Fruit fly (Drosophila melanogaster) whole organism, adult: ENCODE results near the gene CG13694.

Experiments
- CG14711 ChIP-seq: fragments of 200-800 bp; sonication (Bioruptor generic); optimal IDR thresholded peaks from 2 replicates; lab custom pipeline; 2018; ENCODE audit warnings: missing biosample characterization, mild to moderate bottlenecking, missing genetic modification characterization, moderate library complexity
- CG1620 ChIP-seq: fragments of 200-800 bp; sonication (Bioruptor generic); optimal IDR thresholded peaks from 2 replicates; lab custom pipeline; 2016; ENCODE audit warnings: missing biosample characterization, missing genetic modification characterization
- CG33017 ChIP-seq: fragments of 200-800 bp; sonication (Bioruptor generic); optimal IDR thresholded peaks from 2 replicates; lab custom pipeline; 2018; ENCODE audit warnings: missing biosample characterization, mild to moderate bottlenecking, missing genetic modification characterization, moderate library complexity
- CG5204 ChIP-seq: fragments of 200-800 bp; sonication (Bioruptor generic); optimal IDR thresholded peaks from 2 replicates; lab custom pipeline; 2016; ENCODE audit warnings: missing biosample characterization, missing genetic modification characterization
- kay ChIP-seq: fragments of 200-800 bp; sonication (Bioruptor generic); peaks from one replicate; lab custom pipeline; 2016; ENCODE audit warnings: missing biosample characterization, missing genetic modification characterization, borderline replicate concordance
- pad ChIP-seq: fragments of 200-800 bp; sonication (Bioruptor generic); optimal IDR thresholded peaks from 3 replicates; lab custom pipeline; 2017; ENCODE audit warnings: missing biosample characterization, missing genetic modification characterization, mild to moderate bottlenecking, moderate library complexity, missing genetic modification reagents

DNA sequence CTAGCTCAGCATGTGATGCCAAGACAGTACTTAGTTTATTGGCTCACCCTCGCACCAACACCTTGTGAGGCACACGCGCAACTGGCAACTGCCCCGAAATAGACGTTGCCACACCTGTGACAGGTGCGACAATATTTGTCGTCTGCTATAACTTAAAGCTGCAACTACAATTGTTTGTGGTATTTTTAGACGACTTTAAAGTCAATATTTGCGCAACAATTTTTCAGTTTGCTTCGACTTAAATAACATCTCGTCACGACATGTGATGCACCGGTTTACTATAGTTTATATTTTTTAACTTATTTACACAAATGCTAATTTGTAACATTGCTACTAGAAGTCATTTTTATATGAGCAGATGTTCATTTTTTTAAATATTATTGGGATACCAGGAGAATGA, 35.1 kb downstream of the CG13694 start:
- no peak for TF ChIP-seq CG14711
- peak; percentile 83 for TF ChIP-seq kay (GFP tag; lab: Kevin White, UChicago)
- TF ChIP-seq CG5204 (GFP tag; lab: Kevin White, UChicago): no peak
- no peak for TF ChIP-seq CG33017 (tag; lab: Kevin White, UChicago)
- no peak for TF ChIP-seq CG1620 (GFP tag; lab: Kevin White, UChicago)
- TF ChIP-seq pad: no peak
